Worm (Caenorhabditis elegans) whole organism, L1 larva: ENCODE results near the gene nspb-4.

Experiments
- alr-1 ChIP-seq: fragments of 200-800 bp; sonication (Bioruptor generic); optimal IDR thresholded peaks from 2 replicates; lab custom pipeline; 2018; ENCODE audit warnings: borderline replicate concordance, mild to moderate bottlenecking, missing genetic modification characterization, missing compliant biosample characterization
- ama-1 ChIP-seq: fragments of 150-350 bp; optimal IDR thresholded peaks from 2 replicates; lab custom pipeline; 2014
- ceh-82 ChIP-seq, 3 experiments: fragments of 150-350 bp in 1 of 3; sonication (generic microtip) in 2 of 3; optimal IDR thresholded peaks; 2 replicates each; lab custom pipeline; 2014 to 2017; ENCODE audit warnings: missing biosample characterization in 3 of 3, missing genetic modification characterization in 3 of 3
- dpl-1 ChIP-seq, 3 experiments: fragments of 150-350 bp in 2 of 3; sonication (generic microtip) in 1 of 3; optimal IDR thresholded peaks; 2 replicates each; lab custom pipeline; 2014 to 2017; ENCODE audit warnings: missing biosample characterization in 3 of 3, missing genetic modification characterization in 3 of 3, missing genetic modification reagents in 3 of 3
- hpl-2 ChIP-seq: fragments of 150-350 bp; optimal IDR thresholded peaks from 2 replicates; lab custom pipeline; 2014; ENCODE audit warnings: missing biosample characterization, missing genetic modification reagents, missing genetic modification characterization
- lin-35 ChIP-seq, 2 experiments: fragments of 150-350 bp; optimal IDR thresholded peaks; 2 replicates each; lab custom pipeline; 2014; ENCODE audit warnings: missing biosample characterization in 2 of 2, missing genetic modification characterization in 2 of 2, missing genetic modification reagents in 2 of 2
- lsy-2 ChIP-seq, 2 experiments: fragments of 150-350 bp; optimal IDR thresholded peaks; 2 replicates each; lab custom pipeline; 2014; ENCODE audit warnings: missing biosample characterization in 2 of 2, missing genetic modification characterization in 2 of 2
- nhr-28 ChIP-seq: fragments of 150-350 bp; optimal IDR thresholded peaks from 2 replicates; lab custom pipeline; 2014; ENCODE audit warnings: missing biosample characterization, missing genetic modification characterization
- rnt-1 ChIP-seq: sonication (generic microtip); optimal IDR thresholded peaks from 2 replicates; lab custom pipeline; 2016; ENCODE audit warnings: mild to moderate bottlenecking, missing genetic modification characterization, moderate library complexity, missing compliant biosample characterization
- unc-62 ChIP-seq: fragments of 150-350 bp; optimal IDR thresholded peaks from 2 replicates; lab custom pipeline; 2014; ENCODE audit warnings: missing biosample characterization, missing genetic modification reagents, missing genetic modification characterization

ce11 chrIV:6572655-6573054 lies 25.4 kb upstream of the nspb-4 start:
- TF ChIP-seq ama-1 (no peak), lsy-2 (tag; optimal IDR thresholded peaks at IDR 0.05; lab: Kevin White, UChicago) (no peak), lin-35 (GFP tag; optimal IDR thresholded peaks at IDR 0.05; lab: Kevin White, UChicago) (no peak), nhr-28 (tag; lab: Kevin White, UChicago) (no peak), dpl-1 (GFP tag; optimal IDR thresholded peaks at IDR 0.05; lab: Kevin White, UChicago) (no peak), ceh-82 (tag; optimal IDR thresholded peaks at IDR 0.05; lab: Kevin White, UChicago) (no peak), hpl-2 (GFP tag; lab: Kevin White, UChicago) (no peak), alr-1 (tag; lab: Kevin White, UChicago) (no peak), rnt-1 (tag; lab: Kevin White, UChicago) (no peak), unc-62 (GFP tag; lab: Kevin White, UChicago) (no peak)
